Fruit fly (Drosophila melanogaster) whole organism, embryonic: ENCODE results near the gene IleRS-m.

Source experiments
- Asciz ChIP-seq: fragments of 200-800 bp; sonication (Bioruptor generic); optimal IDR thresholded peaks from 2 replicates; lab custom pipeline; 2017; ENCODE audit warnings: missing biosample characterization, mild to moderate bottlenecking, missing genetic modification characterization, missing genetic modification reagents
- CG10565 ChIP-seq: fragments of 200-800 bp; sonication (Bioruptor generic); optimal IDR thresholded peaks from 3 replicates; lab custom pipeline; 2016; ENCODE audit warnings: missing biosample characterization, mild to moderate bottlenecking, missing genetic modification characterization
- CG11723 ChIP-seq: fragments of 200-800 bp; sonication (Bioruptor generic); optimal IDR thresholded peaks from 2 replicates; lab custom pipeline; 2017; ENCODE audit warnings: missing biosample characterization, mild to moderate bottlenecking, missing genetic modification characterization
- CG12236 ChIP-seq: fragments of 200-800 bp; sonication (Bioruptor generic); optimal IDR thresholded peaks from 2 replicates; lab custom pipeline; 2016; ENCODE audit warnings: missing biosample characterization, missing genetic modification characterization
- CG1233 ChIP-seq: fragments of 200-800 bp; sonication (Bioruptor generic); optimal IDR thresholded peaks from 4 replicates; lab custom pipeline; 2018; ENCODE audit warnings: missing biosample characterization, mild to moderate bottlenecking, missing genetic modification characterization
- CG12659 ChIP-seq: fragments of 200-800 bp; sonication (Bioruptor generic); optimal IDR thresholded peaks from 3 replicates; lab custom pipeline; 2017; ENCODE audit warnings: mild to moderate bottlenecking, missing biosample characterization, missing genetic modification reagents, missing genetic modification characterization
- CG12769 ChIP-seq: fragments of 200-800 bp; sonication (Bioruptor generic); optimal IDR thresholded peaks from 2 replicates; lab custom pipeline; 2019; ENCODE audit warnings: missing biosample characterization, mild to moderate bottlenecking, missing genetic modification characterization, moderate library complexity
- CG14014 ChIP-seq: fragments of 200-800 bp; sonication (Bioruptor generic); IDR thresholded peaks from 2 replicates; pipeline ENCODE4 v1.3.6; 2022; ENCODE audit warnings: missing biosample characterization, missing genetic modification characterization
- CG15073 ChIP-seq: fragments of 200-800 bp; sonication (Bioruptor generic); optimal IDR thresholded peaks from 2 replicates; lab custom pipeline; 2016; ENCODE audit warnings: missing biosample characterization, missing genetic modification characterization
- CG17328 ChIP-seq: fragments of 200-800 bp; sonication (Bioruptor generic); IDR thresholded peaks from 2 replicates; pipeline ENCODE4 v1.3.6; 2022; ENCODE audit warnings: missing biosample characterization, missing genetic modification characterization
- CG2120 ChIP-seq: fragments of 200-800 bp; sonication (Bioruptor generic); optimal IDR thresholded peaks from 3 replicates; lab custom pipeline; 2016; ENCODE audit warnings: missing biosample characterization, missing genetic modification characterization
- CG2199 ChIP-seq: fragments of 200-800 bp; sonication (Bioruptor generic); IDR thresholded peaks from 3 replicates; pipeline ENCODE4 v1.3.6; 2022; ENCODE audit warnings: missing biosample characterization, missing genetic modification characterization
- CG32772 ChIP-seq: fragments of 200-800 bp; sonication (Bioruptor generic); IDR thresholded peaks from 2 replicates; pipeline ENCODE4 v1.3.6; 2022; ENCODE audit warnings: missing biosample characterization, missing genetic modification characterization
- CG3995 ChIP-seq: fragments of 200-800 bp; sonication (Bioruptor generic); optimal IDR thresholded peaks from 3 replicates; lab custom pipeline; 2016; ENCODE audit warnings: missing biosample characterization, missing genetic modification characterization
- CG4820 ChIP-seq: fragments of 200-800 bp; sonication (Bioruptor generic); optimal IDR thresholded peaks from 3 replicates; lab custom pipeline; 2016; ENCODE audit warnings: missing biosample characterization, missing genetic modification characterization
- CG5245 ChIP-seq: fragments of 200-800 bp; sonication (Bioruptor generic); optimal IDR thresholded peaks from 3 replicates; lab custom pipeline; 2016; ENCODE audit warnings: missing biosample characterization, missing genetic modification characterization
- CG6175 ChIP-seq: fragments of 200-800 bp; sonication (Bioruptor generic); IDR thresholded peaks from 3 replicates; pipeline ENCODE4 v1.3.6; 2022; ENCODE audit warnings: missing biosample characterization, missing genetic modification characterization
- CG7786 ChIP-seq: fragments of 200-800 bp; sonication (Bioruptor generic); optimal IDR thresholded peaks from 2 replicates; lab custom pipeline; 2016; ENCODE audit warnings: missing biosample characterization, missing genetic modification characterization
- CG8388 ChIP-seq: fragments of 200-800 bp; sonication (Bioruptor generic); optimal IDR thresholded peaks from 2 replicates; lab custom pipeline; 2019; ENCODE audit warnings: missing biosample characterization, mild to moderate bottlenecking, missing genetic modification characterization, moderate library complexity
- CG9215 ChIP-seq: fragments of 200-800 bp; sonication (Bioruptor generic); IDR thresholded peaks from 2 replicates; pipeline ENCODE4 v1.3.6; 2022; ENCODE audit warnings: missing biosample characterization, missing genetic modification characterization
- CG9932 ChIP-seq: fragments of 200-800 bp; sonication (Bioruptor generic); IDR thresholded peaks from 2 replicates; pipeline ENCODE4 v1.3.6; 2022; ENCODE audit warnings: missing biosample characterization, missing genetic modification characterization
- E2f2 ChIP-seq: fragments of 200-800 bp; sonication (Bioruptor generic); IDR thresholded peaks from 2 replicates; pipeline ENCODE4 v1.3.6; 2022; ENCODE audit warnings: missing biosample characterization, missing genetic modification characterization
- HLH4C ChIP-seq: fragments of 200-800 bp; sonication (Bioruptor generic); IDR thresholded peaks from 3 replicates; pipeline ENCODE4 v1.3.6; 2022; ENCODE audit warnings: missing biosample characterization, missing genetic modification characterization; ENCODE audit not compliant: partially characterized antibody
- HLH54F ChIP-seq: fragments of 200-800 bp; sonication (Bioruptor generic); optimal IDR thresholded peaks from 3 replicates; lab custom pipeline; 2016; ENCODE audit warnings: missing biosample characterization, missing genetic modification characterization
- MESR4 ChIP-seq: fragments of 200-800 bp; sonication (Bioruptor generic); optimal IDR thresholded peaks from 2 replicates; lab custom pipeline; 2018; ENCODE audit warnings: missing biosample characterization, mild to moderate bottlenecking, missing genetic modification characterization, moderate library complexity
- Max ChIP-seq: fragments of 200-800 bp; sonication (Bioruptor generic); optimal IDR thresholded peaks from 2 replicates; lab custom pipeline; 2016; ENCODE audit warnings: missing biosample characterization, mild to moderate bottlenecking, missing genetic modification characterization
- NK7.1 ChIP-seq: fragments of 200-800 bp; sonication (Bioruptor generic); optimal IDR thresholded peaks from 3 replicates; lab custom pipeline; 2016; ENCODE audit warnings: missing biosample characterization, missing genetic modification characterization
- Oli ChIP-seq: fragments of 200-800 bp; sonication (Bioruptor generic); optimal IDR thresholded peaks from 2 replicates; lab custom pipeline; 2018; ENCODE audit warnings: missing biosample characterization, mild to moderate bottlenecking, missing genetic modification characterization, moderate library complexity
- Pdp1 ChIP-seq, 2 experiments: fragments of 200-800 bp; sonication (Bioruptor generic); optimal IDR thresholded peaks; 3 replicates each; lab custom pipeline; 2016; ENCODE audit warnings: missing biosample characterization in 2 of 2, missing genetic modification characterization in 2 of 2, mild to moderate bottlenecking in 1 of 2, moderate library complexity in 1 of 2
- YL-1 ChIP-seq: fragments of 200-800 bp; sonication (Bioruptor generic); optimal IDR thresholded peaks from 3 replicates; lab custom pipeline; 2017; ENCODE audit warnings: missing biosample characterization, mild to moderate bottlenecking, missing genetic modification characterization
- aop ChIP-seq: fragments of 200-800 bp; sonication (Bioruptor generic); IDR thresholded peaks from 2 replicates; pipeline ENCODE4 v1.3.6; 2022; ENCODE audit warnings: missing biosample characterization, missing genetic modification characterization
- ap ChIP-seq: fragments of 200-800 bp; sonication (Bioruptor generic); IDR thresholded peaks from 2 replicates; pipeline ENCODE4 v1.3.6; 2022; ENCODE audit warnings: missing biosample characterization, missing genetic modification characterization
- crp ChIP-seq, 2 experiments: fragments of 200-800 bp; sonication (Bioruptor generic); optimal IDR thresholded peaks; 2 replicates in 1 of 2; 3 replicates in 1 of 2; lab custom pipeline; 2017; ENCODE audit warnings: missing biosample characterization in 2 of 2, missing genetic modification characterization in 2 of 2, mild to moderate bottlenecking in 1 of 2, moderate library complexity in 1 of 2
- dpn ChIP-seq, 2 experiments: fragments of 200-800 bp; sonication (Bioruptor generic); optimal IDR thresholded peaks; 3 replicates each; lab custom pipeline; 2016; ENCODE audit warnings: missing biosample characterization in 2 of 2, missing genetic modification characterization in 2 of 2
- esg ChIP-seq: fragments of 200-800 bp; sonication (Bioruptor generic); conservative IDR thresholded peaks from 2 replicates; pipeline ENCODE4 v1.3.6; 2022; ENCODE audit warnings: missing biosample characterization, missing genetic modification characterization
- luna ChIP-seq: fragments of 200-800 bp; sonication (Bioruptor generic); optimal IDR thresholded peaks from 2 replicates; lab custom pipeline; 2016; ENCODE audit warnings: missing biosample characterization, missing genetic modification characterization
- nerfin-2 ChIP-seq: fragments of 200-800 bp; sonication (Bioruptor generic); IDR thresholded peaks from 2 replicates; pipeline ENCODE4 v1.3.6; 2022; ENCODE audit warnings: missing biosample characterization, missing genetic modification characterization; ENCODE audit not compliant: partially characterized antibody
- sens ChIP-seq: fragments of 200-800 bp; sonication (Bioruptor generic); peaks from one replicate; lab custom pipeline; 2016; ENCODE audit warnings: missing biosample characterization, missing genetic modification characterization
- sim ChIP-seq: fragments of 200-800 bp; sonication (Bioruptor generic); IDR thresholded peaks from 2 replicates; pipeline ENCODE4 v1.3.6; 2022; ENCODE audit warnings: missing biosample characterization, missing genetic modification characterization
- slbo ChIP-seq: fragments of 200-800 bp; sonication (Bioruptor generic); IDR thresholded peaks from 2 replicates; pipeline ENCODE4 v1.3.6; 2022; ENCODE audit warnings: missing biosample characterization, missing genetic modification characterization
- ssp ChIP-seq: fragments of 200-800 bp; sonication (Bioruptor generic); IDR thresholded peaks from 2 replicates; pipeline ENCODE4 v1.3.6; 2022; ENCODE audit warnings: missing biosample characterization, missing genetic modification characterization
- sug ChIP-seq: fragments of 200-800 bp; optimal IDR thresholded peaks from 2 replicates; lab custom pipeline; 2019; ENCODE audit warnings: missing biosample characterization, mild to moderate bottlenecking, missing genetic modification characterization, moderate library complexity
- twi ChIP-seq: fragments of 200-800 bp; optimal IDR thresholded peaks from 2 replicates; lab custom pipeline; 2019; ENCODE audit warnings: missing biosample characterization, mild to moderate bottlenecking, missing genetic modification characterization, moderate library complexity

Gene IleRS-m

DNA sequence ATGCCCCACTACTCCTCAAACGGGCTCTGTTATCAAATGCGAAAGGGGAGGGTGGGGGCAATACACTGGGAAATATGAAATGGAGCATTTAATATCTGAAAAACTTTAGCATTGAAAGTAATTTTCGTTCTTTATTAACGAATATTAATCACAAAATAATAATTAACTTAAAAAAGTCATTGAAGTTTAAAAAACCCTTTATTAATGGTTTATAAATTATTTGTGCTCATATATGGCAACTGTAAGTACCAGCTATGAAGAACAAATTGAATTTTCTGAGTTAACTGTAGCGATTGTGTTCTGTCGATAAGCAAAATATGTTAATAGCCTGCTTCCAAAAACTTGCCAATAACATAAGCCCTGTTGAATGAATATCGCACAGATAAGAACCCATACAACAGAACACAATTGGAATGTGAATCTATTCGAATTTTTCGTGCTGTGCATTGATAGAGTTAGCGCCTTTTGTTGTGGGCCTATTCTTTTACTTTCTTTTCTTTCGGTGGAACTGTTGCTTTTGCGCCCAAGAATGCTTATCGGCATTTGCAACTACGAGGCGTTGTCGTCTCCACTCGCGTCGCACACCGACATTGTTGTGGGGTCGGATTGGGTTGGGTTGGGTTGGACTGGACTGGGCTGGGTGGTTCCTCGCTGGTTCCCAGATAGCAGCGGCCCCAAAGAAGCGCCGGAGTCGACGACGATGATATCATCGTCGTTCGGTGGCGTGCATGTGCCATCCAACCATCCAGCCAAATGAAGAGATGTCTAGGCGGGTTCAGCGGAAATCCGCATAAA lies 39.1 kb upstream of the IleRS-m start (continued):
- TF ChIP-seq CG11723 (GFP tag; lab: Kevin White, UChicago): peak; percentile 40
- TF ChIP-seq NK7.1 (GFP tag; lab: Kevin White, UChicago): no peak
- TF ChIP-seq CG9215 (GFP tag; lab: Robert Waterston, UW): no peak
- TF ChIP-seq sens: peak; percentile 88
- TF ChIP-seq CG15073: no peak
- no peak for TF ChIP-seq sug (tag; lab: Kevin White, UChicago)
- no peak for TF ChIP-seq crp (GFP tag; optimal IDR thresholded peaks at IDR 0.05; lab: Kevin White, UChicago)
- TF ChIP-seq HLH4C (GFP tag; lab: Robert Waterston, UW): no peak
- peak; percentile 68; the same call in 1 of the 3 replicates for TF ChIP-seq CG6175 (GFP tag; lab: Robert Waterston, UW)
- peak; percentile 70 for TF ChIP-seq CG12659 (GFP tag; lab: Kevin White, UChicago)
- TF ChIP-seq dpn (GFP tag; optimal IDR thresholded peaks at IDR 0.05; lab: Kevin White, UChicago): peak; percentile 22 to 33
- no peak for TF ChIP-seq ssp (GFP tag; lab: Robert Waterston, UW)
- no peak; the same call in 1 of the 2 replicates for TF ChIP-seq E2f2 (GFP tag; lab: Robert Waterston, UW)
- TF ChIP-seq twi: no peak
- TF ChIP-seq MESR4: no peak
- no peak for TF ChIP-seq CG5245
- TF ChIP-seq ap (GFP tag; lab: Robert Waterston, UW): no peak
- TF ChIP-seq Asciz (GFP tag; lab: Kevin White, UChicago): no peak
- TF ChIP-seq CG9932 (GFP tag; lab: Robert Waterston, UW): 0 out of 2 replicates have a peak, but pooled peaks have one; percentile 31
- no peak for TF ChIP-seq nerfin-2
- TF ChIP-seq CG12236 (GFP tag; lab: Kevin White, UChicago): no peak
- no peak for TF ChIP-seq CG17328 (GFP tag; lab: Robert Waterston, UW)
- TF ChIP-seq CG12769 (tag; lab: Kevin White, UChicago): no peak
- no peak for TF ChIP-seq Pdp1 (GFP tag; optimal IDR thresholded peaks at IDR 0.05; lab: Kevin White, UChicago)
- no peak for TF ChIP-seq luna (GFP tag; lab: Kevin White, UChicago)
- peak; percentile 41; the same call in 1 of the 2 replicates for TF ChIP-seq esg (GFP tag; lab: Robert Waterston, UW)
- peak; percentile 39; the same call in 1 of the 2 replicates for TF ChIP-seq CG32772 (GFP tag; lab: Robert Waterston, UW)
- no peak for TF ChIP-seq aop (GFP tag; lab: Robert Waterston, UW)
- TF ChIP-seq Oli (tag; lab: Kevin White, UChicago): no peak
- peak; percentile 25 for TF ChIP-seq Max
- TF ChIP-seq CG3995: no peak
- peak; percentile 29 for TF ChIP-seq CG4820 (GFP tag; lab: Kevin White, UChicago)
- TF ChIP-seq slbo (GFP tag; lab: Robert Waterston, UW): peak; percentile 46; the same call in 1 of the 2 replicates
- no peak for TF ChIP-seq YL-1 (GFP tag; lab: Kevin White, UChicago)
- peak; percentile 47 for TF ChIP-seq CG2120
- TF ChIP-seq CG8388 (GFP tag; lab: Kevin White, UChicago): peak; percentile 50
- peak; percentile 46 for TF ChIP-seq CG1233 (GFP tag; lab: Kevin White, UChicago)
- TF ChIP-seq CG2199: no peak
- no peak for TF ChIP-seq CG14014 (GFP tag; lab: Robert Waterston, UW)
- TF ChIP-seq CG7786 (GFP tag; lab: Kevin White, UChicago): no peak
- peak; percentile 24 for TF ChIP-seq HLH54F
- TF ChIP-seq sim (GFP tag; lab: Robert Waterston, UW): no peak
- TF ChIP-seq CG10565 (GFP tag; lab: Kevin White, UChicago): no peak
